Fruit fly (Drosophila melanogaster): Measurements from ENCODE around the gene escl.

Gene escl

DNA sequence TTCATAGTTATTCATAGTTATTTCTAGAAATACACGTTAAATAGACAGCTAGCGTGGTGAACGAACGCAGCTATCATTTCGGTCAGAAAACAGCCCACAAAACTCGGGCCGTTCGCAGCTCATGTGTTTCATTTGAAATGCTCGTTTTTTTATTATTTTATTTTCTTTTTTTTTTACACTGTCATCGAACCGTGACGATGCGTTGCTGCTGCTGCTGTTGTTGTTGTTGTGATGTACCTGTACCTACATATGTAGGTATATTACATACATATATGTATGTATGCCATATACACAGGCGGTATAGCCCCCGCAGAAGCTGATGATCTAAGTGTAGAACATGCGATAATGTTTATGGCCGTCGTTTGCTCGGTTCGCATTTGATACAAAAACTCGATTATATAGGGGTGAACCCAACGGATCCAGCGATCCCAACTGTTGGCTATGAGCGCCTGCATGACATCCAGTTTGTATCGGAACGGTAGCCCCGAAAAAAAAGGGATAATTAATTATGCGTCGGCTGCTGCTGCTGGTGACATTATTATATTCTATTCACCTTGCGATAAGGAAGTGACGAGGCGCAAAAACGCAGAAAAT is 17.5 kb upstream of the escl start (continued):
- TF ChIP-seq CG11398 (GFP tag; optimal IDR thresholded peaks at IDR 0.05) (no peak), CG13123 (GFP tag; optimal IDR thresholded peaks at IDR 0.05) (no peak), nau (GFP tag; optimal IDR thresholded peaks at IDR 0.05) (no peak), CG10959 (GFP tag; IDR thresholded peaks at IDR 0.05) (no peak), Dp (GFP tag; optimal IDR thresholded peaks at IDR 0.05) (no peak), CG13894 (tag; optimal IDR thresholded peaks at IDR 0.05) (peak; percentile 54), Mrtf (GFP tag; IDR thresholded peaks at IDR 0.05) (no peak), B-H2 (GFP tag; optimal IDR thresholded peaks at IDR 0.05) (peak; percentile 5), az2 (GFP tag; optimal IDR thresholded peaks at IDR 0.05) (no peak), Dll (GFP tag; IDR thresholded peaks at IDR 0.05; ENCODE audit: partially characterized antibody) (no peak), CG8924 (tag; optimal IDR thresholded peaks at IDR 0.05) (no peak), CG14710 (tag; optimal IDR thresholded peaks at IDR 0.05) (no peak), CG7271 (tag; optimal IDR thresholded peaks at IDR 0.05) (no peak), cas (GFP tag; IDR thresholded peaks at IDR 0.05) (no peak), CG10431 (GFP tag; optimal IDR thresholded peaks at IDR 0.05) (no peak), Camta (GFP tag; optimal IDR thresholded peaks at IDR 0.05) (no peak), HLHmδ (GFP tag; optimal IDR thresholded peaks at IDR 0.05) (no peak), seq (GFP tag; IDR thresholded peaks at IDR 0.05) (no peak), exex (tag; optimal IDR thresholded peaks at IDR 0.05) (no peak), dm (GFP tag; optimal IDR thresholded peaks at IDR 0.05) (no peak), slp2 (GFP tag; optimal IDR thresholded peaks at IDR 0.05) (no peak)

DNA sequence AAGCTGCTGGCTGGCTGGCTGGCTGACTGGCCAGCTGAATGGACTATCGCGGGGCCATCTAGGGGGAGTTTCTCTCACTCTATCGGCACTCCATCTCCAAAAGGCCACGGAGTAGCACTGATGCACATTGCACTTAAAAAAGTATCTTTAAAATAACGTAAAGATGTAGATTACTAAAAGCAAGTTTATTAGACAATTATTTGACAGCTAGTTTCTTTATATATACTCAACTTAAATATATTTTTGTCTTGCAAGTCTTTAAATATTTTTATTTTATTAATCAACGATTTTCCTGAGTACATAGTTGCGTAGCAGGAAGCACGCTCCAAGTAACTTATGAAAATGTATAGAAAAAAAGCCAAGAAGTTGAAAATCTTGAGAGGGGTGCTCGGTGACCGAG is 13.8 kb upstream of the escl start:
- no peak for TF ChIP-seq CG5245 (GFP tag; optimal IDR thresholded peaks at IDR 0.05)
- TF ChIP-seq CG14710 (tag; optimal IDR thresholded peaks at IDR 0.05), result no peak
- no peak for TF ChIP-seq kah (GFP tag; optimal IDR thresholded peaks at IDR 0.05)
- TF ChIP-seq Poxn (GFP tag; IDR thresholded peaks at IDR 0.05), result no peak
- TF ChIP-seq nerfin-2 (GFP tag; IDR thresholded peaks at IDR 0.05; ENCODE audit: partially characterized antibody), result no peak
- TF ChIP-seq tup (GFP tag; optimal IDR thresholded peaks at IDR 0.05), result no peak
- TF ChIP-seq CG8478 (optimal IDR thresholded peaks at IDR 0.05), result no peak
- no peak for TF ChIP-seq hbn (GFP tag; IDR thresholded peaks at IDR 0.05; ENCODE audit: partially characterized antibody)
- TF ChIP-seq CG12104 (GFP tag; optimal IDR thresholded peaks at IDR 0.05), result no peak
- no peak for TF ChIP-seq CG2712 (tag; optimal IDR thresholded peaks at IDR 0.05)
- no peak for TF ChIP-seq da (GFP tag; optimal IDR thresholded peaks at IDR 0.05)
- TF ChIP-seq YL-1 (GFP tag; optimal IDR thresholded peaks at IDR 0.05), result no peak
- TF ChIP-seq CG15696 (tag; optimal IDR thresholded peaks at IDR 0.05), result no peak
- no peak for TF ChIP-seq Bdp1 (GFP tag; optimal IDR thresholded peaks at IDR 0.05)
- TF ChIP-seq Scr (GFP tag; IDR thresholded peaks at IDR 0.05; ENCODE audit: partially characterized antibody), result no peak
- no peak for TF ChIP-seq CkIIα-i1 (GFP tag; IDR thresholded peaks at IDR 0.05)

DNA sequence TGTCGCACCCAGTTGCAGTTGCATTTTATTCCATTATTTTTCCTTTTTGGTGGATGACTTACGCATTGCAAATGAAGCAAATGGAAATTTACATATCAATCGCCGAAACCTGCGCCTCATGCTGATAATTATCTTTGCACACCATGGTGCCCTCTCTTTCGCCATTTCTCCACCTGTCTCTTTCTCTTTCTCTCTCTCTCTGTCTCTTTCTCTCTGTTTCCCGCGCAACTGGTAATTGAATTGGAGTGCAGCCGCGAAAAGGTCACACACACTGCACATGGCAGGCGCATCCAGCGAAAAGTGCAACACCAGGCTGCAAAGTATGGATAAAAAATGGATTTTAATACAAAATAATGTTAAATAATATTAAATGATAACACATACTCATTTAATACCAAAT is 13.0 kb upstream of the escl start:
- TF ChIP-seq dm (GFP tag; optimal IDR thresholded peaks at IDR 0.05), result no peak
- no peak for TF ChIP-seq org-1 (GFP tag; optimal IDR thresholded peaks at IDR 0.05)
- peak; percentile 75 for TF ChIP-seq sens (GFP tag)
- peak; percentile 28 for TF ChIP-seq CG15479 (GFP tag; optimal IDR thresholded peaks at IDR 0.05)
- TF ChIP-seq insv (GFP tag; optimal IDR thresholded peaks at IDR 0.05), result no peak
- TF ChIP-seq CG31441 (GFP tag; IDR thresholded peaks at IDR 0.05), result no peak
- no peak for TF ChIP-seq bowl (GFP tag; IDR thresholded peaks at IDR 0.05)
- no peak for TF ChIP-seq Six4 (GFP tag; optimal IDR thresholded peaks at IDR 0.05)
- TF ChIP-seq zen (tag; optimal IDR thresholded peaks at IDR 0.05), result peak; percentile 53
- no peak for TF ChIP-seq rib (GFP tag; IDR thresholded peaks at IDR 0.05)
- TF ChIP-seq CG1832 (GFP tag; optimal IDR thresholded peaks at IDR 0.05), result peak; percentile 7
- no peak for TF ChIP-seq eve (GFP tag; optimal IDR thresholded peaks at IDR 0.05)
- no peak for TF ChIP-seq mld (GFP tag; IDR thresholded peaks at IDR 0.05; ENCODE audit: partially characterized antibody)

Measured in whole organism, embryonic.